Worm (Caenorhabditis elegans) whole organism, L2 larva: ENCODE data around the gene lig-4.

Source experiments
- C34F6.9 ChIP-seq: fragments of 150-350 bp; optimal IDR thresholded peaks from 2 replicates; lab custom pipeline; 2014; ENCODE audit warnings: missing biosample characterization, missing genetic modification characterization
- F13H6.1 ChIP-seq: sonication (generic microtip); optimal IDR thresholded peaks from 2 replicates; lab custom pipeline; 2016; ENCODE audit warnings: missing genetic modification characterization, missing compliant biosample characterization
- R02D3.7 ChIP-seq: fragments of 150-350 bp; optimal IDR thresholded peaks from 2 replicates; lab custom pipeline; 2014; ENCODE audit warnings: missing biosample characterization, missing genetic modification characterization
- Y55F3AM.14 ChIP-seq: fragments of 200-800 bp; sonication (Bioruptor generic); optimal IDR thresholded peaks from 2 replicates; lab custom pipeline; 2018; ENCODE audit warnings: mild to moderate bottlenecking, missing genetic modification characterization, missing compliant biosample characterization
- ZK546.5 ChIP-seq: sonication (generic microtip); optimal IDR thresholded peaks from 2 replicates; lab custom pipeline; 2017; ENCODE audit warnings: missing biosample characterization, missing genetic modification characterization
- alr-1 ChIP-seq: fragments of 150-350 bp; optimal IDR thresholded peaks from 2 replicates; lab custom pipeline; 2014; ENCODE audit warnings: missing biosample characterization, missing genetic modification characterization
- aly-2 ChIP-seq: fragments of 150-350 bp; optimal IDR thresholded peaks from 2 replicates; lab custom pipeline; 2014; ENCODE audit warnings: missing biosample characterization, missing genetic modification characterization
- ama-1 ChIP-seq: fragments of 150-350 bp; optimal IDR thresholded peaks from 2 replicates; lab custom pipeline; 2018; ENCODE audit warnings: inconsistent platforms
- blmp-1 ChIP-seq: sonication (generic microtip); optimal IDR thresholded peaks from 2 replicates; lab custom pipeline; 2017; ENCODE audit warnings: missing genetic modification characterization, mild to moderate bottlenecking, missing compliant biosample characterization, antibody characterized with exemption, moderate library complexity; ENCODE audit not compliant: insufficient read depth
- ceh-16 ChIP-seq: fragments of 150-350 bp; optimal IDR thresholded peaks from 2 replicates; lab custom pipeline; 2014; ENCODE audit warnings: missing biosample characterization, missing genetic modification characterization
- ceh-82 ChIP-seq: fragments of 150-350 bp; optimal IDR thresholded peaks from 2 replicates; lab custom pipeline; 2014; ENCODE audit warnings: missing biosample characterization, missing genetic modification characterization
- crh-2 ChIP-seq: sonication (generic microtip); optimal IDR thresholded peaks from 2 replicates; lab custom pipeline; 2017; ENCODE audit warnings: missing biosample characterization, missing genetic modification characterization
- dmd-4 ChIP-seq: sonication (generic microtip); optimal IDR thresholded peaks from 2 replicates; lab custom pipeline; 2017; ENCODE audit warnings: missing biosample characterization, missing genetic modification characterization
- egl-27 ChIP-seq: sonication (generic microtip); optimal IDR thresholded peaks from 3 replicates; lab custom pipeline; 2017; ENCODE audit warnings: missing biosample characterization, missing genetic modification reagents, missing genetic modification characterization
- elt-1 ChIP-seq: fragments of 150-350 bp; optimal IDR thresholded peaks from 2 replicates; lab custom pipeline; 2014; ENCODE audit warnings: missing biosample characterization, missing genetic modification characterization
- elt-3 ChIP-seq: sonication (generic microtip); optimal IDR thresholded peaks from 2 replicates; lab custom pipeline; 2017; ENCODE audit warnings: missing biosample characterization, missing genetic modification characterization
- fos-1 ChIP-seq: fragments of 150-350 bp; optimal IDR thresholded peaks from 2 replicates; lab custom pipeline; 2014; ENCODE audit warnings: missing biosample characterization, missing genetic modification characterization
- gmeb-1 ChIP-seq: fragments of 150-350 bp; optimal IDR thresholded peaks from 2 replicates; lab custom pipeline; 2014; ENCODE audit warnings: missing biosample characterization, missing genetic modification characterization
- lin-11 ChIP-seq: fragments of 150-350 bp; sonication (generic microtip); optimal IDR thresholded peaks from 2 replicates; lab custom pipeline; 2014; ENCODE audit warnings: missing biosample characterization, missing genetic modification characterization, inconsistent platforms, mixed read lengths
- lin-13 ChIP-seq: fragments of 150-350 bp; optimal IDR thresholded peaks from 2 replicates; lab custom pipeline; 2014; ENCODE audit warnings: missing biosample characterization, missing genetic modification reagents, missing genetic modification characterization
- lin-39 ChIP-seq: fragments of 150-350 bp; optimal IDR thresholded peaks from 2 replicates; lab custom pipeline; 2014; ENCODE audit warnings: missing biosample characterization, missing genetic modification reagents, missing genetic modification characterization
- lsy-2 ChIP-seq, 2 experiments: fragments of 150-350 bp in 1 of 2; sonication (generic microtip) in 1 of 2; optimal IDR thresholded peaks; 2 replicates each; lab custom pipeline; 2014 to 2017; ENCODE audit warnings: missing biosample characterization in 2 of 2, missing genetic modification characterization in 2 of 2
- mab-5 ChIP-seq: fragments of 150-350 bp; optimal IDR thresholded peaks from 2 replicates; lab custom pipeline; 2014; ENCODE audit warnings: missing biosample characterization, missing genetic modification characterization
- mbf-1 ChIP-seq: sonication (generic microtip); optimal IDR thresholded peaks from 2 replicates; lab custom pipeline; 2017; ENCODE audit warnings: missing biosample characterization, missing genetic modification characterization
- mdl-1 ChIP-seq, 2 experiments: fragments of 150-350 bp in 1 of 2; sonication (generic microtip) in 1 of 2; optimal IDR thresholded peaks; 2 replicates each; lab custom pipeline; 2017; ENCODE audit warnings: missing biosample characterization in 2 of 2, missing genetic modification characterization in 2 of 2
- nhr-10 ChIP-seq: sonication (generic microtip); optimal IDR thresholded peaks from 2 replicates; lab custom pipeline; 2017; ENCODE audit warnings: missing biosample characterization, missing genetic modification characterization
- nhr-11 ChIP-seq: fragments of 150-350 bp; optimal IDR thresholded peaks from 2 replicates; lab custom pipeline; 2014; ENCODE audit warnings: missing biosample characterization, missing genetic modification characterization
- nhr-12 ChIP-seq: fragments of 150-350 bp; optimal IDR thresholded peaks from 2 replicates; lab custom pipeline; 2014; ENCODE audit warnings: missing biosample characterization, missing genetic modification characterization
- nhr-129 ChIP-seq: fragments of 150-350 bp; optimal IDR thresholded peaks from 2 replicates; lab custom pipeline; 2014; ENCODE audit warnings: missing biosample characterization, missing genetic modification characterization
- nhr-21 ChIP-seq: fragments of 150-350 bp; optimal IDR thresholded peaks from 2 replicates; lab custom pipeline; 2014; ENCODE audit warnings: missing biosample characterization, missing genetic modification characterization
- nhr-23 ChIP-seq: fragments of 150-350 bp; optimal IDR thresholded peaks from 2 replicates; lab custom pipeline; 2014; ENCODE audit warnings: missing biosample characterization, missing genetic modification reagents, missing genetic modification characterization
- nhr-237 ChIP-seq: fragments of 150-350 bp; optimal IDR thresholded peaks from 2 replicates; lab custom pipeline; 2014; ENCODE audit warnings: missing biosample characterization, missing genetic modification characterization
- nhr-25 ChIP-seq: fragments of 150-350 bp; sonication (generic microtip); optimal IDR thresholded peaks from 3 replicates; lab custom pipeline; 2014; ENCODE audit warnings: missing biosample characterization, missing genetic modification characterization
- nhr-6 ChIP-seq: fragments of 150-350 bp; optimal IDR thresholded peaks from 2 replicates; lab custom pipeline; 2014; ENCODE audit warnings: missing biosample characterization, missing genetic modification characterization
- nhr-77 ChIP-seq: fragments of 150-350 bp; optimal IDR thresholded peaks from 2 replicates; lab custom pipeline; 2014; ENCODE audit warnings: missing biosample characterization, missing genetic modification characterization
- peb-1 ChIP-seq: fragments of 150-350 bp; optimal IDR thresholded peaks from 2 replicates; lab custom pipeline; 2014; ENCODE audit warnings: missing biosample characterization, missing genetic modification characterization
- sem-4 ChIP-seq: fragments of 150-350 bp; optimal IDR thresholded peaks from 2 replicates; lab custom pipeline; 2014; ENCODE audit warnings: missing biosample characterization, missing genetic modification reagents, missing genetic modification characterization
- skn-1 ChIP-seq: sonication (generic microtip); optimal IDR thresholded peaks from 2 replicates; lab custom pipeline; 2017; ENCODE audit warnings: missing biosample characterization, missing genetic modification characterization
- sma-3 ChIP-seq: sonication (generic microtip); optimal IDR thresholded peaks from 2 replicates; lab custom pipeline; 2016; ENCODE audit warnings: missing genetic modification reagents, missing genetic modification characterization, missing compliant biosample characterization
- sma-9 ChIP-seq, 2 experiments: fragments of 150-350 bp in 1 of 2; sonication (generic microtip) in 1 of 2; optimal IDR thresholded peaks; 2 replicates each; lab custom pipeline; 2014 to 2016; ENCODE audit warnings: missing genetic modification characterization in 2 of 2, mild to moderate bottlenecking in 1 of 2, missing biosample characterization in 1 of 2, missing compliant biosample characterization in 1 of 2, missing genetic modification reagents in 1 of 2, moderate library complexity in 1 of 2
- snpc-4 ChIP-seq: fragments of 150-350 bp; optimal IDR thresholded peaks from 2 replicates; lab custom pipeline; 2014; ENCODE audit warnings: missing biosample characterization, missing genetic modification characterization
- unc-39 ChIP-seq: fragments of 150-350 bp; optimal IDR thresholded peaks from 2 replicates; lab custom pipeline; 2014; ENCODE audit warnings: missing biosample characterization, missing genetic modification characterization
- unc-55 ChIP-seq: fragments of 150-350 bp; sonication (generic microtip); optimal IDR thresholded peaks from 3 replicates; lab custom pipeline; 2014; ENCODE audit warnings: missing biosample characterization, missing genetic modification reagents, missing genetic modification characterization
- unc-62 ChIP-seq: fragments of 150-350 bp; optimal IDR thresholded peaks from 2 replicates; lab custom pipeline; 2014; ENCODE audit warnings: missing biosample characterization, missing genetic modification reagents, missing genetic modification characterization
- zag-1 ChIP-seq: fragments of 150-350 bp; optimal IDR thresholded peaks from 2 replicates; lab custom pipeline; 2014; ENCODE audit warnings: missing biosample characterization, missing genetic modification characterization
- ztf-1 ChIP-seq: fragments of 200-800 bp; sonication (Bioruptor generic); conservative IDR thresholded peaks from 2 replicates; pipeline ENCODE4 v1.3.6; 2022; ENCODE audit warnings: missing genetic modification characterization, missing compliant biosample characterization
- ztf-11 ChIP-seq: sonication (generic microtip); optimal IDR thresholded peaks from 2 replicates; lab custom pipeline; 2017; ENCODE audit warnings: missing biosample characterization, missing genetic modification characterization
- ztf-4 ChIP-seq: fragments of 150-350 bp; optimal IDR thresholded peaks from 2 replicates; lab custom pipeline; 2014; ENCODE audit warnings: missing biosample characterization, missing genetic modification characterization

Gene lig-4

DNA sequence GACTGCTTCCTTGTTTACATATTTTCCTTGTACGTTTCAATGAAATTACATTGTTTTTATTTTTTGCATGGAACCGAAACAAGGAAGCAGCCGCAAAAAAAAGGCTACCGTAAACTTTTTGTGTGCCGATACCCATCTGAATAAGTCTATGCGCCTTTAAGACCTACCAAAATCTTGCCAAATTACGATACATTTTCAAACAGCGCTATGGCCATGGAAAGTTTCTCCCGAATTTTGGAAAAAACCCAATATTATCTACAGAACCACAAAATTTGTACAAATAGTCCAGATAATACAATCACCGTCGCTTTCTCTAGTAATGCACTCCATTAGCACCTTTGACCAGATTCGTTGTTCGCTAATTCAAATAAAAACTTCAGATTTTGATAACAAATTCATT, 50.5 kb downstream of the lig-4 start:
- no peak for TF ChIP-seq lin-11
- TF ChIP-seq lsy-2 (tag; optimal IDR thresholded peaks at IDR 0.05; lab: Kevin White, UChicago), result no peak
- TF ChIP-seq unc-62, result no peak
- no peak for TF ChIP-seq snpc-4 (tag; lab: Kevin White, UChicago)
- no peak for TF ChIP-seq mbf-1 (tag; lab: Kevin White, UChicago)
- TF ChIP-seq lin-13 (GFP tag; lab: Kevin White, UChicago), result no peak
- TF ChIP-seq, all 48 proteins: peak for 0

DNA sequence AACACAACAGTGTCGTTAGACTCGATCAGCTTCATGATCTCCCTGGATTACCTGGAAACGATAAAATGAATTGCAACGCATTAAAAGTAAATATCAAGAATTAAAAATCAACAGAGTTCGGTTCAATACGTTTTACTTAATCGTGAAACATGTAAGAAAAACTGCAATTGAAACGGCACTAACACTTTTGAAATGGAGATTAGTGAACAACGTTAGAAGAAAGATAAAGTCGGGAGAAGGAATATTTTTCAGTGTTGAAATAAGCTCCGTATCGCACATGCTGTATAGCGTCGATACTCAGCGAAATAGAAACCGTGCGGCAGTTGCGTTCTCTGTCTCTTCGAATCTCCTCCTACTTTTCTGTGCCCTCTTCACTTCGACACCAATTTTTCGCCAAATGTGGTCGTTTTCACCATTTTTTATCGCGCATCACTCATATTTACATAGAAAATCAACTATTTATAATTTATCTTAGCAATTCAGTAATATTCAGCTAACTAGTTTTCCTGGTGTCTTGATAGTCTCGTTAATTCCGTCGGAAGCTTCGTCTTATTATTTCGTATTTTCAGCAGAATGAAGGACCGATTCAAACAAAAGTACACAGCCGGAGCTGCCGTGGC, 51.6 kb downstream of the lig-4 start, which contains the start of the genes rpl-9 and lpd-7:
rpl-9 (minus strand) TSS at position 51 of the 620 bp plus-strand sequence.
lpd-7 (plus strand) TSS at position 570 of the 620 bp plus-strand sequence.
- TF ChIP-seq skn-1 (tag; lab: Kevin White, UChicago), result no peak
- TF ChIP-seq nhr-21, result peak; percentile 72
- peak; percentile 60 for TF ChIP-seq F13H6.1
- peak; percentile 65 to 91 for TF ChIP-seq lsy-2 (tag; optimal IDR thresholded peaks at IDR 0.05; lab: Kevin White, UChicago)
- peak; percentile 93 for TF ChIP-seq C34F6.9 (tag; lab: Kevin White, UChicago)
- TF ChIP-seq nhr-129 (tag; lab: Kevin White, UChicago), result peak; percentile 97
- no peak for TF ChIP-seq elt-1 (tag; lab: Kevin White, UChicago)
- no peak for TF ChIP-seq nhr-23 (tag; lab: Kevin White, UChicago)
- TF ChIP-seq peb-1 (tag; lab: Kevin White, UChicago), result no peak
- peak; percentile 76 for TF ChIP-seq egl-27 (tag; lab: Kevin White, UChicago)
- no peak for TF ChIP-seq ceh-82 (tag; lab: Kevin White, UChicago)
- no peak for TF ChIP-seq elt-3 (tag; lab: Kevin White, UChicago)
- TF ChIP-seq nhr-237 (tag; lab: Kevin White, UChicago), result no peak
- no peak for TF ChIP-seq R02D3.7
- TF ChIP-seq ZK546.5 (tag; lab: Kevin White, UChicago), result no peak
- TF ChIP-seq lin-11, result peak; percentile 72
- TF ChIP-seq ztf-1, result no peak
- TF ChIP-seq unc-39 (tag; lab: Kevin White, UChicago), result no peak
- TF ChIP-seq nhr-11 (tag; lab: Kevin White, UChicago), result no peak
- TF ChIP-seq sma-9 (GFP tag; optimal IDR thresholded peaks at IDR 0.05; lab: Kevin White, UChicago), result peak; percentile 74
- no peak for TF ChIP-seq sma-9 (tag; optimal IDR thresholded peaks at IDR 0.05; lab: Kevin White, UChicago)
- no peak for TF ChIP-seq nhr-77 (tag; lab: Kevin White, UChicago)
- no peak for TF ChIP-seq ztf-11 (tag; lab: Kevin White, UChicago)
- TF ChIP-seq lin-39, result no peak
- peak; percentile 89 for TF ChIP-seq lin-13 (GFP tag; lab: Kevin White, UChicago)
- peak; percentile 42 for TF ChIP-seq sem-4
- TF ChIP-seq sma-3 (GFP tag; lab: Kevin White, UChicago), result peak; percentile 62
- TF ChIP-seq nhr-10 (tag; lab: Kevin White, UChicago), result no peak
- TF ChIP-seq zag-1 (tag; lab: Kevin White, UChicago), result peak; percentile 67
- peak; percentile 56 for TF ChIP-seq snpc-4 (tag; lab: Kevin White, UChicago)
- peak; percentile 82 for TF ChIP-seq nhr-25 (tag; lab: Kevin White, UChicago)
- TF ChIP-seq Y55F3AM.14 (GFP tag; lab: Kevin White, UChicago), result no peak
- peak; percentile 75 for TF ChIP-seq ama-1 (lab: Kevin White, UChicago)
- TF ChIP-seq ceh-16 (tag; lab: Kevin White, UChicago), result peak; percentile 20
- TF ChIP-seq alr-1 (tag; lab: Kevin White, UChicago), result no peak
- peak; percentile 77 for TF ChIP-seq nhr-6 (tag; lab: Kevin White, UChicago)
- TF ChIP-seq gmeb-1 (tag; lab: Kevin White, UChicago), result peak; percentile 75
- TF ChIP-seq unc-55 (GFP tag; lab: Kevin White, UChicago), result peak; percentile 97
- TF ChIP-seq dmd-4 (tag; lab: Kevin White, UChicago), result no peak
- TF ChIP-seq aly-2 (tag; lab: Kevin White, UChicago), result no peak
- TF ChIP-seq mbf-1 (tag; lab: Kevin White, UChicago), result no peak
- peak; percentile 39 for TF ChIP-seq mab-5 (tag; lab: Kevin White, UChicago)
- TF ChIP-seq crh-2 (tag; lab: Kevin White, UChicago), result peak; percentile 87
- peak; percentile 8 to 57 for TF ChIP-seq mdl-1 (tag; optimal IDR thresholded peaks at IDR 0.05; lab: Kevin White, UChicago)
- no peak for TF ChIP-seq unc-62
- peak; percentile 72 for TF ChIP-seq blmp-1 (tag; lab: Kevin White, UChicago)
- peak; percentile 64 for TF ChIP-seq ztf-4 (tag; lab: Kevin White, UChicago)
- no peak for TF ChIP-seq nhr-12 (tag; lab: Kevin White, UChicago)
- peak; percentile 62 for TF ChIP-seq fos-1 (tag; lab: Kevin White, UChicago)
